Fruit fly (Drosophila melanogaster) whole organism, embryonic: ENCODE results near the gene CG46244.

ENCODE experiments used
- Atf-2 ChIP-seq: fragments of 200-800 bp; sonication (Bioruptor generic); optimal IDR thresholded peaks from 2 replicates; lab custom pipeline; 2016; ENCODE audit warnings: missing biosample characterization, missing genetic modification characterization
- Atf3 ChIP-seq: fragments of 200-800 bp; sonication (Bioruptor generic); optimal IDR thresholded peaks from 3 replicates; lab custom pipeline; 2016; ENCODE audit warnings: missing biosample characterization, missing genetic modification characterization
- CG10366 ChIP-seq: fragments of 200-800 bp; sonication (Bioruptor generic); IDR thresholded peaks from 2 replicates; pipeline ENCODE4 v1.3.6; 2022; ENCODE audit warnings: missing biosample characterization, missing genetic modification characterization
- CG11085 ChIP-seq: fragments of 200-800 bp; sonication (Bioruptor generic); IDR thresholded peaks from 2 replicates; pipeline ENCODE4 v1.3.6; 2022; ENCODE audit warnings: missing biosample characterization, missing genetic modification characterization
- CG11247 ChIP-seq: fragments of 200-800 bp; sonication (Bioruptor generic); IDR thresholded peaks from 2 replicates; pipeline ENCODE4 v1.3.6; 2022; ENCODE audit warnings: missing biosample characterization, missing genetic modification characterization
- CG16779 ChIP-seq: fragments of 200-800 bp; sonication (Bioruptor generic); IDR thresholded peaks from 2 replicates; pipeline ENCODE4 v1.3.6; 2022; ENCODE audit warnings: missing biosample characterization, missing genetic modification characterization
- CG16863 ChIP-seq: fragments of 200-800 bp; sonication (Bioruptor generic); optimal IDR thresholded peaks from 3 replicates; lab custom pipeline; 2016; ENCODE audit warnings: missing biosample characterization, missing genetic modification characterization
- CG17328 ChIP-seq: fragments of 200-800 bp; sonication (Bioruptor generic); IDR thresholded peaks from 2 replicates; pipeline ENCODE4 v1.3.6; 2022; ENCODE audit warnings: missing biosample characterization, missing genetic modification characterization
- CG2116 ChIP-seq: fragments of 200-800 bp; sonication (Bioruptor generic); optimal IDR thresholded peaks from 3 replicates; lab custom pipeline; 2018; ENCODE audit warnings: missing biosample characterization, mild to moderate bottlenecking, missing genetic modification characterization
- CG2199 ChIP-seq: fragments of 200-800 bp; sonication (Bioruptor generic); IDR thresholded peaks from 3 replicates; pipeline ENCODE4 v1.3.6; 2022; ENCODE audit warnings: missing biosample characterization, missing genetic modification characterization
- CG2889 ChIP-seq: fragments of 200-800 bp; sonication (Bioruptor generic); IDR thresholded peaks from 3 replicates; pipeline ENCODE4 v1.3.6; 2022; ENCODE audit warnings: missing biosample characterization, missing genetic modification characterization
- CG34422 ChIP-seq: fragments of 200-800 bp; sonication (Bioruptor generic); IDR thresholded peaks from 3 replicates; pipeline ENCODE4 v1.3.6; 2022; ENCODE audit warnings: missing biosample characterization, missing genetic modification characterization
- CG3847 ChIP-seq: fragments of 200-800 bp; sonication (Bioruptor generic); IDR thresholded peaks from 2 replicates; pipeline ENCODE4 v1.3.6; 2022; ENCODE audit warnings: missing biosample characterization, missing genetic modification characterization
- CG42726 ChIP-seq: fragments of 200-800 bp; sonication (Bioruptor generic); IDR thresholded peaks from 2 replicates; pipeline ENCODE4 v1.3.6; 2022; ENCODE audit warnings: missing biosample characterization, missing genetic modification characterization; ENCODE audit not compliant: partially characterized antibody
- CG4282 ChIP-seq: fragments of 200-800 bp; sonication (Bioruptor generic); optimal IDR thresholded peaks from 2 replicates; lab custom pipeline; 2016; ENCODE audit warnings: missing biosample characterization, missing genetic modification characterization
- CG4617 ChIP-seq: fragments of 200-800 bp; sonication (Bioruptor generic); optimal IDR thresholded peaks from 3 replicates; lab custom pipeline; 2016; ENCODE audit warnings: missing biosample characterization, missing genetic modification characterization, borderline replicate concordance
- CG4707 ChIP-seq: fragments of 200-800 bp; sonication (Bioruptor generic); optimal IDR thresholded peaks from 2 replicates; lab custom pipeline; 2018; ENCODE audit warnings: missing biosample characterization, mild to moderate bottlenecking, missing genetic modification characterization, moderate library complexity
- CG8281 ChIP-seq: fragments of 200-800 bp; sonication (Bioruptor generic); optimal IDR thresholded peaks from 2 replicates; lab custom pipeline; 2018; ENCODE audit warnings: missing biosample characterization, mild to moderate bottlenecking, missing genetic modification characterization, moderate library complexity
- CHES-1-like ChIP-seq: fragments of 200-800 bp; sonication (Bioruptor generic); optimal IDR thresholded peaks from 2 replicates; lab custom pipeline; 2016; ENCODE audit warnings: missing biosample characterization, missing genetic modification characterization
- CkIIα-i1 ChIP-seq: fragments of 200-800 bp; sonication (Bioruptor generic); IDR thresholded peaks from 2 replicates; pipeline ENCODE4 v1.3.6; 2022; ENCODE audit warnings: missing biosample characterization, missing genetic modification characterization
- Dip3 ChIP-seq: fragments of 200-800 bp; sonication (Bioruptor generic); optimal IDR thresholded peaks from 3 replicates; lab custom pipeline; 2016; ENCODE audit warnings: missing biosample characterization, missing genetic modification characterization
- Dref ChIP-seq: fragments of 200-800 bp; sonication (Bioruptor generic); IDR thresholded peaks from 2 replicates; pipeline ENCODE4 v1.3.6; 2022; ENCODE audit warnings: missing biosample characterization, missing genetic modification characterization
- ERR ChIP-seq: fragments of 200-800 bp; sonication (Bioruptor generic); optimal IDR thresholded peaks from 2 replicates; lab custom pipeline; 2016; ENCODE audit warnings: missing biosample characterization, missing genetic modification characterization
- Ets65A ChIP-seq: fragments of 200-800 bp; sonication (Bioruptor generic); peaks from one replicate; lab custom pipeline; 2016; ENCODE audit warnings: missing biosample characterization, missing genetic modification characterization
- HLH4C ChIP-seq: fragments of 200-800 bp; sonication (Bioruptor generic); IDR thresholded peaks from 3 replicates; pipeline ENCODE4 v1.3.6; 2022; ENCODE audit warnings: missing biosample characterization, missing genetic modification characterization; ENCODE audit not compliant: partially characterized antibody
- HmgZ ChIP-seq: fragments of 200-800 bp; sonication (Bioruptor generic); optimal IDR thresholded peaks from 2 replicates; lab custom pipeline; 2018; ENCODE audit warnings: missing biosample characterization, mild to moderate bottlenecking, missing genetic modification characterization
- Jarid2 ChIP-seq: fragments of 200-800 bp; sonication (Bioruptor generic); optimal IDR thresholded peaks from 3 replicates; lab custom pipeline; 2017; ENCODE audit warnings: mild to moderate bottlenecking, missing biosample characterization, missing genetic modification reagents, missing genetic modification characterization
- Lhr ChIP-seq: fragments of 200-800 bp; sonication (Bioruptor generic); optimal IDR thresholded peaks from 3 replicates; lab custom pipeline; 2017; ENCODE audit warnings: mild to moderate bottlenecking, missing biosample characterization, missing genetic modification reagents, missing genetic modification characterization
- MESR4 ChIP-seq: fragments of 200-800 bp; sonication (Bioruptor generic); optimal IDR thresholded peaks from 2 replicates; lab custom pipeline; 2018; ENCODE audit warnings: missing biosample characterization, mild to moderate bottlenecking, missing genetic modification characterization, moderate library complexity
- Med ChIP-seq: fragments of 200-800 bp; sonication (Bioruptor generic); peaks from one replicate; lab custom pipeline; 2016; ENCODE audit warnings: missing biosample characterization, missing genetic modification characterization, mild to moderate bottlenecking, inconsistent platforms, moderate library complexity
- Meics ChIP-seq: fragments of 200-800 bp; sonication (Bioruptor generic); optimal IDR thresholded peaks from 2 replicates; lab custom pipeline; 2017; ENCODE audit warnings: missing biosample characterization, mild to moderate bottlenecking, missing genetic modification characterization
- Pdp1 ChIP-seq, 2 experiments: fragments of 200-800 bp; sonication (Bioruptor generic); optimal IDR thresholded peaks; 3 replicates each; lab custom pipeline; 2016; ENCODE audit warnings: missing biosample characterization in 2 of 2, missing genetic modification characterization in 2 of 2, mild to moderate bottlenecking in 1 of 2, moderate library complexity in 1 of 2
- Sox100B ChIP-seq: fragments of 200-800 bp; sonication (Bioruptor generic); optimal IDR thresholded peaks from 3 replicates; lab custom pipeline; 2018; ENCODE audit warnings: missing biosample characterization, mild to moderate bottlenecking, missing genetic modification characterization
- Sry-β ChIP-seq: fragments of 200-800 bp; sonication (Bioruptor generic); optimal IDR thresholded peaks from 2 replicates; lab custom pipeline; 2018; ENCODE audit warnings: missing biosample characterization, mild to moderate bottlenecking, missing genetic modification characterization, moderate library complexity
- Stat92E ChIP-seq, 3 experiments: fragments of >200 bp in 2 of 3; fragments of 200-800 bp in 1 of 3; sonication (Bioruptor generic) in 1 of 3; optimal IDR thresholded peaks; 2 replicates each; lab custom pipeline; 2017 to 2019; ENCODE audit warnings: missing biosample characterization in 3 of 3, missing genetic modification characterization in 3 of 3, mild to moderate bottlenecking in 1 of 3, moderate library complexity in 1 of 3
- Tbp ChIP-seq: fragments of >200 bp; optimal IDR thresholded peaks from 2 replicates; lab custom pipeline; 2018; ENCODE audit warnings: missing biosample characterization, missing genetic modification characterization
- croc ChIP-seq: fragments of 200-800 bp; sonication (Bioruptor generic); conservative IDR thresholded peaks from 3 replicates; pipeline ENCODE4 v1.3.6; 2022; ENCODE audit warnings: missing biosample characterization, missing genetic modification characterization
- danr ChIP-seq: fragments of 200-800 bp; sonication (Bioruptor generic); IDR thresholded peaks from 2 replicates; pipeline ENCODE4 v1.3.6; 2022; ENCODE audit warnings: missing biosample characterization, missing genetic modification characterization
- fd3F ChIP-seq: fragments of 200-800 bp; sonication (Bioruptor generic); optimal IDR thresholded peaks from 2 replicates; lab custom pipeline; 2018; ENCODE audit warnings: missing biosample characterization, mild to moderate bottlenecking, missing genetic modification characterization, moderate library complexity
- gsb-n ChIP-seq: fragments of 200-800 bp; sonication (Bioruptor generic); optimal IDR thresholded peaks from 3 replicates; lab custom pipeline; 2018; ENCODE audit warnings: missing biosample characterization, mild to moderate bottlenecking, missing genetic modification characterization
- lov ChIP-seq, 2 experiments: fragments of 200-800 bp in 1 of 2; fragments of >200 bp in 1 of 2; sonication (Bioruptor generic) in 1 of 2; IDR thresholded peaks in 1 of 2; optimal IDR thresholded peaks in 1 of 2; 2 replicates in 1 of 2; 3 replicates in 1 of 2; pipeline versions ENCODE4 v1.3.6 to Lab custom; 2017 to 2022; ENCODE audit warnings: missing biosample characterization in 1 of 2, missing genetic modification characterization in 1 of 2
- onecut ChIP-seq: fragments of 200-800 bp; sonication (Bioruptor generic); IDR thresholded peaks from 2 replicates; pipeline ENCODE4 v1.3.6; 2022; ENCODE audit warnings: missing biosample characterization, missing genetic modification characterization
- pfk ChIP-seq: fragments of 200-800 bp; sonication (Bioruptor generic); optimal IDR thresholded peaks from 2 replicates; lab custom pipeline; 2018; ENCODE audit warnings: missing biosample characterization, mild to moderate bottlenecking, missing genetic modification characterization, moderate library complexity
- phol ChIP-seq: fragments of 200-800 bp; sonication (Bioruptor generic); optimal IDR thresholded peaks from 3 replicates; lab custom pipeline; 2018; ENCODE audit warnings: missing biosample characterization, mild to moderate bottlenecking, missing genetic modification characterization, moderate library complexity
- salm ChIP-seq: fragments of 200-800 bp; sonication (Bioruptor generic); optimal IDR thresholded peaks from 2 replicates; lab custom pipeline; 2018; ENCODE audit warnings: missing biosample characterization, mild to moderate bottlenecking, missing genetic modification characterization
- slp2 ChIP-seq: fragments of 200-800 bp; sonication (Bioruptor generic); optimal IDR thresholded peaks from 2 replicates; lab custom pipeline; 2016; ENCODE audit warnings: missing biosample characterization, missing genetic modification characterization
- sob ChIP-seq: fragments of 200-800 bp; sonication (Bioruptor generic); IDR thresholded peaks from 2 replicates; pipeline ENCODE4 v1.3.6; 2022; ENCODE audit warnings: missing biosample characterization, missing genetic modification characterization
- ssp ChIP-seq: fragments of 200-800 bp; sonication (Bioruptor generic); IDR thresholded peaks from 2 replicates; pipeline ENCODE4 v1.3.6; 2022; ENCODE audit warnings: missing biosample characterization, missing genetic modification characterization
- trh ChIP-seq: fragments of 200-800 bp; sonication (Bioruptor generic); optimal IDR thresholded peaks from 2 replicates; lab custom pipeline; 2016; ENCODE audit warnings: missing biosample characterization, missing genetic modification characterization

The CG46244 gene

DNA sequence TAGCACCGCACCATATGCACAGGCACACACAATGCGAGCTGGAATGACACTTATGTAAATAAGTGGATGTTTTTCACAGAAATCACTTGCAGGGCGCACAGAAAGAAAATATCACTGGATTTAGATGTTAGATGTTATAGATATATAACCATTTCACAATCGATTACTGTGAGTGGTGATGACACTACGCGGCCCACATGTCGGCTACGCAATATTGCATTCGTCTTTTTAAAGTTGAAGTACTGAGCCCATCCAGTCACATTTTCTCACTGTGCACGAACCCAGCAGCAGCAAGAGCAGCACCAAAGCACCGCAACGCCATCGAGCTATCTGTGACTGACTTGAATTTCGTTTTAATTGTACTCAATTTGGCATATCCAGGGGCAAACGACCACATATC, 116.1 kb downstream of the CG46244 start (continued):
- TF ChIP-seq CG10366 (GFP tag; lab: Robert Waterston, UW) (peak; percentile 10; the same call in 1 of the 2 replicates), CHES-1-like (GFP tag; lab: Kevin White, UChicago) (no peak)

- TF ChIP-seq CG11085 (no peak), fd3F (GFP tag; lab: Kevin White, UChicago) (no peak), CG2116 (GFP tag; lab: Kevin White, UChicago) (peak; percentile 80), ERR (GFP tag; lab: Kevin White, UChicago) (no peak), sob (GFP tag; lab: Robert Waterston, UW) (no peak), HmgZ (peak; percentile 59), Pdp1 (GFP tag; optimal IDR thresholded peaks at IDR 0.05; lab: Kevin White, UChicago) (peak in 1 of 2 experiments; percentile 31), CG11247 (GFP tag; lab: Robert Waterston, UW) (no peak), CkIIα-i1 (GFP tag; lab: Robert Waterston, UW) (no peak), CG4282 (GFP tag; lab: Kevin White, UChicago) (no peak), CG42726 (GFP tag; lab: Robert Waterston, UW) (peak; percentile 84), MESR4 (GFP tag; lab: Kevin White, UChicago) (peak; percentile 54), Jarid2 (no peak), salm (tag; lab: Kevin White, UChicago) (no peak), Dip3 (GFP tag; lab: Kevin White, UChicago) (peak; percentile 45), CG16779 (GFP tag; lab: Robert Waterston, UW) (no peak), Ets65A (peak; percentile 88), CG2199 (GFP tag; lab: Robert Waterston, UW) (0 out of 3 replicates have a peak, but pooled peaks have one; percentile 36), CG17328 (GFP tag; lab: Robert Waterston, UW) (no peak), Atf3 (GFP tag; lab: Kevin White, UChicago) (no peak), CG8281 (tag; lab: Kevin White, UChicago) (no peak), croc (no peak), CG4617 (GFP tag; lab: Kevin White, UChicago) (peak; percentile 54), CG3847 (GFP tag; lab: Robert Waterston, UW) (peak; percentile 56), CG16863 (GFP tag; lab: Kevin White, UChicago) (no peak), Sox100B (GFP tag; lab: Kevin White, UChicago) (no peak), trh (GFP tag; lab: Kevin White, UChicago) (no peak), Atf-2 (GFP tag; lab: Kevin White, UChicago) (no peak), CG34422 (0 out of 3 replicates have a peak, but pooled peaks have one; percentile 7), onecut (GFP tag; lab: Robert Waterston, UW) (peak; percentile 60), Meics (GFP tag; lab: Kevin White, UChicago) (no peak), Med (GFP tag; lab: Kevin White, UChicago) (peak; percentile 75), slp2 (no peak), Lhr (GFP tag; lab: Kevin White, UChicago) (peak; percentile 79), Sry-β (GFP tag; lab: Kevin White, UChicago) (no peak), gsb-n (tag; lab: Kevin White, UChicago) (no peak), CG2889 (GFP tag; lab: Robert Waterston, UW) (no peak), ssp (GFP tag; lab: Robert Waterston, UW) (no peak), CG4707 (GFP tag; lab: Kevin White, UChicago) (no peak), HLH4C (GFP tag; lab: Robert Waterston, UW) (peak; percentile 97), Stat92E (GFP tag; optimal IDR thresholded peaks at IDR 0.05; lab: Kevin White, UChicago) (no peak), danr (GFP tag; lab: Robert Waterston, UW) (no peak), pfk (no peak), Tbp (GFP tag; lab: Kevin White, UChicago) (no peak), Dref (GFP tag; lab: Robert Waterston, UW) (peak; percentile 99), phol (peak; percentile 24), lov (optimal IDR thresholded peaks at IDR 0.05; lab: Kevin White, UChicago) (no peak), lov (GFP tag; IDR thresholded peaks at IDR 0.05; lab: Robert Waterston, UW) (no peak)
Measured at dm6 chr2L:19735635-19736109, 129.3 kb downstream of the CG46244 start, which contains the start of the genes CG10462 and Nf-YB. Gene CG10462 (minus strand): TSS chr2L:19735980. Gene Nf-YB (plus strand): TSS chr2L:19736044.
